Worm (Caenorhabditis elegans) whole organism, L4 larva: ENCODE results near the gene srg-6.

Source experiments
- D1046.2 ChIP-seq: fragments of 200-800 bp; sonication (Bioruptor generic); IDR thresholded peaks from 2 replicates; pipeline ENCODE4 v1.3.6; 2022; ENCODE audit warnings: missing genetic modification characterization, missing compliant biosample characterization
- F26F4.8 ChIP-seq: fragments of 200-800 bp; sonication (Bioruptor generic); conservative IDR thresholded peaks from 2 replicates; pipeline ENCODE4 v1.3.6; 2022; ENCODE audit warnings: missing genetic modification characterization, missing compliant biosample characterization
- F44E2.7 ChIP-seq: fragments of 200-800 bp; sonication (Bioruptor generic); IDR thresholded peaks from 2 replicates; pipeline ENCODE4 v2.1.2; 2022; ENCODE audit warnings: missing genetic modification characterization, missing compliant biosample characterization
- T26A8.4 ChIP-seq: fragments of 200-800 bp; sonication (Bioruptor generic); IDR thresholded peaks from 2 replicates; pipeline ENCODE4 v1.3.6; 2022; ENCODE audit warnings: missing genetic modification characterization, missing compliant biosample characterization
- Y5F2A.4 ChIP-seq: fragments of 200-800 bp; sonication (Bioruptor generic); optimal IDR thresholded peaks from 2 replicates; lab custom pipeline; 2018; ENCODE audit warnings: mild to moderate bottlenecking, missing genetic modification characterization, missing compliant biosample characterization
- aha-1 ChIP-seq: fragments of 150-350 bp; peaks from one replicate; lab custom pipeline; 2014; ENCODE audit warnings: missing biosample characterization, missing genetic modification characterization
- arid-1 ChIP-seq: fragments of 200-800 bp; sonication (Bioruptor generic); conservative IDR thresholded peaks from 2 replicates; pipeline ENCODE4 v1.3.6; 2022; ENCODE audit warnings: missing genetic modification reagents, missing genetic modification characterization, missing compliant biosample characterization
- attf-4 ChIP-seq: sonication (generic microtip); optimal IDR thresholded peaks from 3 replicates; lab custom pipeline; 2017; ENCODE audit warnings: missing biosample characterization, missing genetic modification characterization
- ceh-44 ChIP-seq: fragments of 200-800 bp; sonication (Bioruptor generic); IDR thresholded peaks from 2 replicates; pipeline ENCODE4 v1.3.6; 2022; ENCODE audit warnings: missing genetic modification reagents, missing genetic modification characterization, missing compliant biosample characterization
- ces-1 ChIP-seq: fragments of 150-350 bp; sonication (generic microtip); optimal IDR thresholded peaks from 4 replicates; lab custom pipeline; 2014; ENCODE audit warnings: missing biosample characterization, missing genetic modification reagents, missing genetic modification characterization
- ctbp-1 ChIP-seq: fragments of 200-800 bp; sonication (Bioruptor generic); IDR thresholded peaks from 2 replicates; pipeline ENCODE4 v1.3.6; 2022; ENCODE audit warnings: missing genetic modification reagents, missing genetic modification characterization, missing compliant biosample characterization
- duxl-1 ChIP-seq: sonication (generic microtip); optimal IDR thresholded peaks from 2 replicates; lab custom pipeline; 2016; ENCODE audit warnings: mild to moderate bottlenecking, missing genetic modification characterization, moderate library complexity, missing compliant biosample characterization; ENCODE audit not compliant: poor library complexity
- egl-27 ChIP-seq: sonication (generic microtip); optimal IDR thresholded peaks from 3 replicates; lab custom pipeline; 2017; ENCODE audit warnings: missing biosample characterization, missing genetic modification reagents, missing genetic modification characterization
- egl-43 ChIP-seq: fragments of 200-800 bp; sonication (Bioruptor generic); IDR thresholded peaks from 2 replicates; pipeline ENCODE4 v1.3.6; 2022; ENCODE audit warnings: missing genetic modification reagents, missing genetic modification characterization, missing compliant biosample characterization
- hlh-11 ChIP-seq: fragments of 200-800 bp; sonication (Bioruptor generic); optimal IDR thresholded peaks from 2 replicates; lab custom pipeline; 2018; ENCODE audit warnings: mild to moderate bottlenecking, missing genetic modification characterization, missing compliant biosample characterization
- lim-7 ChIP-seq: fragments of 200-800 bp; sonication (Bioruptor generic); IDR thresholded peaks from 2 replicates; pipeline ENCODE4 v1.3.6; 2022; ENCODE audit warnings: missing genetic modification characterization, missing compliant biosample characterization
- lin-15B ChIP-seq: fragments of 150-350 bp; sonication (generic microtip); optimal IDR thresholded peaks from 3 replicates; lab custom pipeline; 2014; ENCODE audit warnings: missing biosample characterization, missing genetic modification characterization
- lin-29 ChIP-seq: fragments of 200-800 bp; sonication (Bioruptor generic); IDR thresholded peaks from 2 replicates; pipeline ENCODE4 v1.3.6; 2022; ENCODE audit warnings: missing genetic modification reagents, missing genetic modification characterization, missing compliant biosample characterization
- mep-1 ChIP-seq: fragments of 150-350 bp; sonication (generic microtip); optimal IDR thresholded peaks from 3 replicates; lab custom pipeline; 2014; ENCODE audit warnings: missing biosample characterization, missing genetic modification characterization
- mxl-2 ChIP-seq: fragments of 200-800 bp; sonication (Bioruptor generic); conservative IDR thresholded peaks from 2 replicates; pipeline ENCODE4 v1.3.6; 2022; ENCODE audit warnings: missing genetic modification reagents, missing genetic modification characterization, missing compliant biosample characterization
- nhr-111 ChIP-seq: fragments of 200-800 bp; sonication (Bioruptor generic); optimal IDR thresholded peaks from 2 replicates; lab custom pipeline; 2018; ENCODE audit warnings: mild to moderate bottlenecking, missing genetic modification characterization, missing compliant biosample characterization
- nhr-237 ChIP-seq: sonication (generic microtip); optimal IDR thresholded peaks from 2 replicates; lab custom pipeline; 2017; ENCODE audit warnings: missing biosample characterization, missing genetic modification characterization
- nhr-42 ChIP-seq: fragments of 200-800 bp; sonication (Bioruptor generic); IDR thresholded peaks from 2 replicates; pipeline ENCODE4 v1.3.6; 2022; ENCODE audit warnings: missing genetic modification characterization, missing compliant biosample characterization
- rbr-2 ChIP-seq: sonication (generic microtip); optimal IDR thresholded peaks from 2 replicates; lab custom pipeline; 2016; ENCODE audit warnings: missing genotype, missing genetic modification characterization, missing compliant biosample characterization
- saeg-2 ChIP-seq: fragments of 200-800 bp; sonication (Bioruptor generic); IDR thresholded peaks from 2 replicates; pipeline ENCODE4 v1.3.6; 2022; ENCODE audit warnings: missing genetic modification reagents, missing genetic modification characterization, missing compliant biosample characterization
- set-16 ChIP-seq: fragments of 200-800 bp; sonication (Bioruptor generic); IDR thresholded peaks from 2 replicates; pipeline ENCODE4 v1.3.6; 2022; ENCODE audit warnings: missing genetic modification reagents, missing genetic modification characterization, missing compliant biosample characterization
- skn-1 ChIP-seq: fragments of 150-350 bp; optimal IDR thresholded peaks from 2 replicates; lab custom pipeline; 2014; ENCODE audit warnings: missing biosample characterization, missing genetic modification characterization
- tra-1 ChIP-seq: fragments of 200-800 bp; sonication (Bioruptor generic); IDR thresholded peaks from 2 replicates; pipeline ENCODE4 v1.3.6; 2022; ENCODE audit warnings: missing genetic modification reagents, missing genetic modification characterization, missing compliant biosample characterization
- unc-39 ChIP-seq: sonication (generic microtip); optimal IDR thresholded peaks from 2 replicates; lab custom pipeline; 2017; ENCODE audit warnings: missing biosample characterization, missing genetic modification characterization
- unc-62 ChIP-seq, 3 experiments: fragments of 150-350 bp in 1 of 3; sonication (generic microtip); optimal IDR thresholded peaks in 2 of 3; peaks in 1 of 3; 1 replicate in 1 of 3; 2 replicates in 2 of 3; lab custom pipeline; 2014 to 2017; ENCODE audit warnings: missing biosample characterization in 3 of 3, missing genetic modification characterization in 3 of 3, missing genetic modification reagents in 3 of 3, missing genotype in 1 of 3
- zag-1 ChIP-seq: fragments of 150-350 bp; optimal IDR thresholded peaks from 2 replicates; lab custom pipeline; 2014; ENCODE audit warnings: missing biosample characterization, missing genetic modification characterization
- zfp-2 ChIP-seq: sonication (generic microtip); optimal IDR thresholded peaks from 2 replicates; lab custom pipeline; 2016; ENCODE audit warnings: mild to moderate bottlenecking, missing genetic modification characterization, missing compliant biosample characterization
- zfp-3 ChIP-seq: fragments of 200-800 bp; sonication (Bioruptor generic); conservative IDR thresholded peaks from 2 replicates; pipeline ENCODE4 v1.3.6; 2022; ENCODE audit warnings: missing genetic modification reagents, missing genetic modification characterization, missing compliant biosample characterization
- ztf-11 ChIP-seq: fragments of 150-350 bp; optimal IDR thresholded peaks from 2 replicates; lab custom pipeline; 2014; ENCODE audit warnings: missing biosample characterization, missing genetic modification characterization
- ztf-7 ChIP-seq: fragments of 150-350 bp; optimal IDR thresholded peaks from 2 replicates; lab custom pipeline; 2014; ENCODE audit warnings: missing biosample characterization, missing genetic modification characterization

Gene srg-6

DNA sequence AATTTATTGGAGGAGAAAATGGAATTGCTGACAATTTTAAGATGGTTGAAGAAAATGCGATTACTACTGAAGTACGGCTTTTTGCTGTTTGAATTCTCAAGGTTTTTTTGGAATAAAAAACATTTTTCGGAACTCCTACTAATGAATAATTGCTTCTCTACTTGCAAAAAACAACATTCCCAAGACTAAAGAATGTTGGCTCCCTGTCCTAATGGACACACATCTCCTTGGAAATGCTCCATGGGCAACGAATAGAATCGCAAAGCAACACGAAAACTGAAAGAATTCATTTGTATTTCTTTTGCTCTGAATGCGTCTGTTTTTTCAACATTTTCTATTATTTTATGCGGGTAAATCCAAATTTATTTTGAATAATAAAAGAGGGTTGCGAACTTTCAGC, 7.1 kb upstream of the srg-6 start, which contains the start of gene C18F10.2:
Gene C18F10.2 (plus strand): TSS at position 301 of the 400 bp plus-strand sequence.
- TF ChIP-seq tra-1 (GFP tag; lab: Robert Waterston, UW): no peak
- no peak for TF ChIP-seq F44E2.7 (GFP tag; lab: Robert Waterston, UW)
- TF ChIP-seq Y5F2A.4 (GFP tag; lab: Kevin White, UChicago): no peak
- TF ChIP-seq egl-43: no peak
- no peak for TF ChIP-seq lin-15B (tag; lab: Kevin White, UChicago)
- no peak for TF ChIP-seq saeg-2
- TF ChIP-seq unc-62 (GFP tag; optimal IDR thresholded peaks at IDR 0.05 in 1 of 2; lab: Kevin White, UChicago): no peak
- no peak for TF ChIP-seq unc-62 (tag; optimal IDR thresholded peaks at IDR 0.05; lab: Kevin White, UChicago)

- TF ChIP-seq unc-62 (GFP tag; optimal IDR thresholded peaks at IDR 0.05 in 1 of 2; lab: Kevin White, UChicago) (peak in 1 of 2 experiments; percentile 47), unc-62 (tag; optimal IDR thresholded peaks at IDR 0.05; lab: Kevin White, UChicago) (no peak), nhr-42 (GFP tag; lab: Robert Waterston, UW) (no peak), duxl-1 (no peak), aha-1 (tag; lab: Kevin White, UChicago) (peak; percentile 33), ces-1 (GFP tag; lab: Kevin White, UChicago) (no peak), hlh-11 (tag; lab: Kevin White, UChicago) (no peak), egl-27 (no peak), Y5F2A.4 (GFP tag; lab: Kevin White, UChicago) (no peak)
- TF ChIP-seq, all 104 proteins: peak for 2
Observed at ce11 chrIII:6270277-6270676, 4.5 kb upstream of the srg-6 start, which contains the start of gene srg-3. Gene srg-3 (minus strand): TSS chrIII:6270377.

ce11 chrIII:6268061-6268460, 2.2 kb upstream of the srg-6 start, which contains the start of gene srg-7:
Gene srg-7 (minus strand): TSS chrIII:6268161.
- no peak for TF ChIP-seq zfp-2 (tag; lab: Kevin White, UChicago)
- TF ChIP-seq lim-7: no peak
- TF ChIP-seq arid-1 (GFP tag; lab: Robert Waterston, UW): no peak
- TF ChIP-seq nhr-111 (GFP tag; lab: Kevin White, UChicago): no peak
- no peak for TF ChIP-seq skn-1 (tag; lab: Kevin White, UChicago)
- no peak for TF ChIP-seq T26A8.4 (GFP tag; lab: Robert Waterston, UW)
- TF ChIP-seq ceh-44 (GFP tag; lab: Robert Waterston, UW): no peak
- TF ChIP-seq zag-1 (tag; lab: Kevin White, UChicago): no peak
- no peak for TF ChIP-seq ctbp-1 (GFP tag; lab: Robert Waterston, UW)
- TF ChIP-seq ztf-7 (tag; lab: Kevin White, UChicago): no peak
- no peak for TF ChIP-seq zfp-3
- TF ChIP-seq mep-1 (tag; lab: Kevin White, UChicago): no peak
- TF ChIP-seq ztf-11 (tag; lab: Kevin White, UChicago): no peak
- TF ChIP-seq nhr-42 (GFP tag; lab: Robert Waterston, UW): no peak
- TF ChIP-seq rbr-2: no peak
- TF ChIP-seq nhr-237 (tag; lab: Kevin White, UChicago): no peak
- TF ChIP-seq D1046.2 (GFP tag; lab: Robert Waterston, UW): no peak
- TF ChIP-seq lin-29 (GFP tag; lab: Robert Waterston, UW): no peak
- TF ChIP-seq set-16 (GFP tag; lab: Robert Waterston, UW): no peak

DNA sequence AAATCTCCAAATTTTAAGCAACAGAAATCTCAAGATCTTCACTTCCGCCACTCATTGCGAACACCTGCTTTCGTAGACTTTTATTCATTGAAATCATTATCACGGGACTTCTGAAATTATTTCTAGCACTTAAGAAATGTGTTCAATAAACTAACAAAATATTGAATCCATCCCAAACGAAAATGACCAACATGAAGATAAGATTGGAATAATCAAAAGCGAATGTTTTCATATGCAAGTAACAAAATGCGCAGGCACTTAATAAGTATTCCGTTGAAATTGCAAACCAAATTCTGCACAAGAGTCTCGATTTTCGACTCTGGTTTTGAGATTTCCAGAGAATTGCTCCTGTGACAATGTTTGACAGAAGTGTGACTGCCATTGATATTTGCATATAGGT, 1.4 kb downstream of the srg-6 start, which contains the start of gene srg-5:
Gene srg-5 (minus strand): TSS at position 101 of the 400 bp plus-strand sequence.
- TF ChIP-seq F26F4.8 (GFP tag; lab: Robert Waterston, UW) (no peak), unc-39 (tag; lab: Kevin White, UChicago) (no peak), nhr-237 (tag; lab: Kevin White, UChicago) (no peak), mxl-2 (GFP tag; lab: Robert Waterston, UW) (no peak), attf-4 (no peak)
